Fruit fly (Drosophila melanogaster) whole organism, embryonic: Measurements from ENCODE around the gene CG31637.

ENCODE experiments used
- Abd-B ChIP-seq: fragments of 200-800 bp; sonication (Bioruptor generic); optimal IDR thresholded peaks from 2 replicates; lab custom pipeline; 2018; ENCODE audit warnings: missing biosample characterization, mild to moderate bottlenecking, missing genetic modification characterization, moderate library complexity
- Bdp1 ChIP-seq: fragments of 200-800 bp; sonication (Bioruptor generic); optimal IDR thresholded peaks from 3 replicates; lab custom pipeline; 2016; ENCODE audit warnings: missing biosample characterization, missing genetic modification characterization
- CG10147 ChIP-seq: fragments of 200-800 bp; sonication (Bioruptor generic); optimal IDR thresholded peaks from 2 replicates; lab custom pipeline; 2019; ENCODE audit warnings: missing biosample characterization, mild to moderate bottlenecking, missing genetic modification characterization, moderate library complexity
- CG12155 ChIP-seq: fragments of 200-800 bp; sonication (Bioruptor generic); optimal IDR thresholded peaks from 3 replicates; lab custom pipeline; 2016; ENCODE audit warnings: missing biosample characterization, missing genetic modification characterization
- CG12299 ChIP-seq: fragments of 200-800 bp; sonication (Bioruptor generic); optimal IDR thresholded peaks from 2 replicates; lab custom pipeline; 2018; ENCODE audit warnings: missing biosample characterization, mild to moderate bottlenecking, missing genetic modification characterization
- CG12391 ChIP-seq: fragments of 200-800 bp; sonication (Bioruptor generic); optimal IDR thresholded peaks from 3 replicates; lab custom pipeline; 2018; ENCODE audit warnings: missing biosample characterization, mild to moderate bottlenecking, missing genetic modification characterization, moderate library complexity
- CG14441 ChIP-seq: fragments of 200-800 bp; sonication (Bioruptor generic); IDR thresholded peaks from 2 replicates; pipeline ENCODE4 v1.3.6; 2022; ENCODE audit warnings: missing biosample characterization, missing genetic modification characterization
- CG14710 ChIP-seq: fragments of 200-800 bp; sonication (Bioruptor generic); optimal IDR thresholded peaks from 3 replicates; lab custom pipeline; 2019; ENCODE audit warnings: missing biosample characterization, mild to moderate bottlenecking, missing genetic modification characterization, moderate library complexity
- CG15479 ChIP-seq: fragments of 200-800 bp; sonication (Bioruptor generic); optimal IDR thresholded peaks from 3 replicates; lab custom pipeline; 2019; ENCODE audit warnings: missing biosample characterization, mild to moderate bottlenecking, missing genetic modification characterization, moderate library complexity
- CG15601 ChIP-seq: fragments of 200-800 bp; sonication (Bioruptor generic); optimal IDR thresholded peaks from 3 replicates; lab custom pipeline; 2019; ENCODE audit warnings: missing biosample characterization, mild to moderate bottlenecking, missing genetic modification characterization, moderate library complexity
- CG15696 ChIP-seq: fragments of 200-800 bp; sonication (Bioruptor generic); optimal IDR thresholded peaks from 2 replicates; lab custom pipeline; 2019; ENCODE audit warnings: missing biosample characterization, mild to moderate bottlenecking, missing genetic modification characterization, moderate library complexity
- CG1602 ChIP-seq: fragments of 200-800 bp; sonication (Bioruptor generic); optimal IDR thresholded peaks from 3 replicates; lab custom pipeline; 2016; ENCODE audit warnings: missing biosample characterization, missing genetic modification characterization
- CG17361 ChIP-seq: fragments of 200-800 bp; sonication (Bioruptor generic); IDR thresholded peaks from 3 replicates; pipeline ENCODE4 v1.3.6; 2022; ENCODE audit warnings: missing biosample characterization, missing genetic modification characterization
- CG43689 ChIP-seq: fragments of 200-800 bp; sonication (Bioruptor generic); IDR thresholded peaks from 2 replicates; pipeline ENCODE4 v1.3.6; 2022; ENCODE audit warnings: missing biosample characterization, missing genetic modification characterization
- CG6689 ChIP-seq: fragments of 200-800 bp; sonication (Bioruptor generic); IDR thresholded peaks from 2 replicates; pipeline ENCODE4 v1.3.6; 2022; ENCODE audit warnings: missing biosample characterization, missing genetic modification characterization
- CG7786 ChIP-seq: fragments of 200-800 bp; sonication (Bioruptor generic); optimal IDR thresholded peaks from 2 replicates; lab custom pipeline; 2016; ENCODE audit warnings: missing biosample characterization, missing genetic modification characterization
- CG7839 ChIP-seq: fragments of 200-800 bp; sonication (Bioruptor generic); optimal IDR thresholded peaks from 3 replicates; lab custom pipeline; 2018; ENCODE audit warnings: missing biosample characterization, mild to moderate bottlenecking, missing genetic modification characterization, moderate library complexity
- CG8359 ChIP-seq: fragments of 200-800 bp; sonication (Bioruptor generic); optimal IDR thresholded peaks from 2 replicates; lab custom pipeline; 2017; ENCODE audit warnings: missing biosample characterization, mild to moderate bottlenecking, missing genetic modification characterization, borderline replicate concordance
- CG8388 ChIP-seq: fragments of 200-800 bp; sonication (Bioruptor generic); optimal IDR thresholded peaks from 2 replicates; lab custom pipeline; 2019; ENCODE audit warnings: missing biosample characterization, mild to moderate bottlenecking, missing genetic modification characterization, moderate library complexity
- CG8944 ChIP-seq: fragments of 200-800 bp; sonication (Bioruptor generic); optimal IDR thresholded peaks from 3 replicates; lab custom pipeline; 2016; ENCODE audit warnings: missing biosample characterization, missing genetic modification characterization
- CG9215 ChIP-seq: fragments of 200-800 bp; sonication (Bioruptor generic); IDR thresholded peaks from 2 replicates; pipeline ENCODE4 v1.3.6; 2022; ENCODE audit warnings: missing biosample characterization, missing genetic modification characterization
- CG9797 ChIP-seq: fragments of 200-800 bp; sonication (Bioruptor generic); optimal IDR thresholded peaks from 3 replicates; lab custom pipeline; 2018; ENCODE audit warnings: missing biosample characterization, mild to moderate bottlenecking, missing genetic modification characterization
- CTCF ChIP-seq: fragments of 200-800 bp; sonication (Bioruptor generic); optimal IDR thresholded peaks from 2 replicates; lab custom pipeline; 2017; ENCODE audit warnings: missing biosample characterization, mild to moderate bottlenecking, missing genetic modification characterization, moderate library complexity
- Dbx ChIP-seq: fragments of 200-800 bp; sonication (Bioruptor generic); IDR thresholded peaks from 3 replicates; pipeline ENCODE4 v1.3.6; 2022; ENCODE audit warnings: missing biosample characterization, missing genetic modification characterization
- Fer2 ChIP-seq: fragments of 200-800 bp; sonication (Bioruptor generic); optimal IDR thresholded peaks from 2 replicates; lab custom pipeline; 2018; ENCODE audit warnings: missing biosample characterization, mild to moderate bottlenecking, missing genetic modification characterization, moderate library complexity
- Hr78 ChIP-seq, 2 experiments: fragments of 200-800 bp in 1 of 2; fragments of >200 bp in 1 of 2; sonication (Bioruptor generic) in 1 of 2; optimal IDR thresholded peaks; 2 replicates each; lab custom pipeline; 2017 to 2019; ENCODE audit warnings: missing biosample characterization in 2 of 2, missing genetic modification characterization in 2 of 2, mild to moderate bottlenecking in 1 of 2, moderate library complexity in 1 of 2
- Mad ChIP-seq: fragments of 200-800 bp; sonication (Bioruptor generic); optimal IDR thresholded peaks from 2 replicates; lab custom pipeline; 2016; ENCODE audit warnings: missing biosample characterization, missing genetic modification characterization
- Mes4 ChIP-seq: fragments of 200-800 bp; sonication (Bioruptor generic); optimal IDR thresholded peaks from 2 replicates; lab custom pipeline; 2016; ENCODE audit warnings: missing biosample characterization, missing genetic modification characterization
- NC2β ChIP-seq: fragments of 200-800 bp; sonication (Bioruptor generic); optimal IDR thresholded peaks from 2 replicates; lab custom pipeline; 2016; ENCODE audit warnings: missing biosample characterization, missing genetic modification characterization
- NfI ChIP-seq: fragments of 200-800 bp; sonication (Bioruptor generic); optimal IDR thresholded peaks from 3 replicates; lab custom pipeline; 2018; ENCODE audit warnings: missing biosample characterization, mild to moderate bottlenecking, missing genetic modification characterization, moderate library complexity
- Ravus ChIP-seq: fragments of 200-800 bp; sonication (Bioruptor generic); IDR thresholded peaks from 2 replicates; pipeline ENCODE4 v1.3.6; 2022; ENCODE audit warnings: missing biosample characterization, missing genetic modification characterization
- Spps ChIP-seq: fragments of 200-800 bp; sonication (Bioruptor generic); optimal IDR thresholded peaks from 2 replicates; lab custom pipeline; 2018; ENCODE audit warnings: missing biosample characterization, mild to moderate bottlenecking, missing genetic modification characterization
- YL-1 ChIP-seq: fragments of 200-800 bp; sonication (Bioruptor generic); optimal IDR thresholded peaks from 3 replicates; lab custom pipeline; 2017; ENCODE audit warnings: missing biosample characterization, mild to moderate bottlenecking, missing genetic modification characterization
- ac ChIP-seq: fragments of 200-800 bp; sonication (Bioruptor generic); optimal IDR thresholded peaks from 3 replicates; lab custom pipeline; 2017; ENCODE audit warnings: missing biosample characterization, mild to moderate bottlenecking, missing genetic modification characterization
- bab2 ChIP-seq: fragments of 200-800 bp; sonication (Bioruptor generic); optimal IDR thresholded peaks from 2 replicates; lab custom pipeline; 2016; ENCODE audit warnings: missing biosample characterization, missing genetic modification characterization
- cad ChIP-seq: fragments of >200 bp; optimal IDR thresholded peaks from 2 replicates; lab custom pipeline; 2017; ENCODE audit warnings: missing biosample characterization, missing genetic modification characterization
- fd102C ChIP-seq: fragments of 200-800 bp; sonication (Bioruptor generic); optimal IDR thresholded peaks from 2 replicates; lab custom pipeline; 2018; ENCODE audit warnings: missing biosample characterization, mild to moderate bottlenecking, missing genetic modification characterization, moderate library complexity
- gcm2 ChIP-seq: fragments of 200-800 bp; sonication (Bioruptor generic); optimal IDR thresholded peaks from 2 replicates; lab custom pipeline; 2016; ENCODE audit warnings: missing biosample characterization, missing genetic modification characterization
- gfzf ChIP-seq: fragments of 200-800 bp; sonication (Bioruptor generic); optimal IDR thresholded peaks from 2 replicates; lab custom pipeline; 2016; ENCODE audit warnings: missing biosample characterization, mild to moderate bottlenecking, missing genetic modification characterization, moderate library complexity
- gsb-n ChIP-seq: fragments of 200-800 bp; sonication (Bioruptor generic); optimal IDR thresholded peaks from 3 replicates; lab custom pipeline; 2018; ENCODE audit warnings: missing biosample characterization, mild to moderate bottlenecking, missing genetic modification characterization
- ham ChIP-seq: fragments of 200-800 bp; sonication (Bioruptor generic); IDR thresholded peaks from 2 replicates; pipeline ENCODE4 v1.3.6; 2022; ENCODE audit warnings: missing biosample characterization, missing genetic modification characterization
- mam ChIP-seq: fragments of 200-800 bp; sonication (Bioruptor generic); optimal IDR thresholded peaks from 3 replicates; lab custom pipeline; 2016; ENCODE audit warnings: missing biosample characterization, missing genetic modification characterization
- nerfin-2 ChIP-seq: fragments of 200-800 bp; sonication (Bioruptor generic); IDR thresholded peaks from 2 replicates; pipeline ENCODE4 v1.3.6; 2022; ENCODE audit warnings: missing biosample characterization, missing genetic modification characterization; ENCODE audit not compliant: partially characterized antibody
- pb ChIP-seq: fragments of 200-800 bp; sonication (Bioruptor generic); optimal IDR thresholded peaks from 3 replicates; lab custom pipeline; 2016; ENCODE audit warnings: missing biosample characterization, missing genetic modification characterization
- pho ChIP-seq: fragments of 200-800 bp; sonication (Bioruptor generic); optimal IDR thresholded peaks from 2 replicates; lab custom pipeline; 2016; ENCODE audit warnings: missing biosample characterization, missing genetic modification characterization
- run ChIP-seq: fragments of 200-800 bp; sonication (Bioruptor generic); optimal IDR thresholded peaks from 3 replicates; lab custom pipeline; 2018; ENCODE audit warnings: missing biosample characterization, mild to moderate bottlenecking, missing genetic modification characterization
- seq ChIP-seq: fragments of 200-800 bp; sonication (Bioruptor generic); IDR thresholded peaks from 2 replicates; pipeline ENCODE4 v1.3.6; 2022; ENCODE audit warnings: missing biosample characterization, missing genetic modification characterization
- so ChIP-seq: fragments of 200-800 bp; sonication (Bioruptor generic); IDR thresholded peaks from 3 replicates; pipeline ENCODE4 v1.3.6; 2022; ENCODE audit warnings: missing biosample characterization, missing genetic modification characterization
- tgo ChIP-seq: fragments of 200-800 bp; sonication (Bioruptor generic); IDR thresholded peaks from 3 replicates; pipeline ENCODE4 v1.3.6; 2022; ENCODE audit warnings: missing biosample characterization, missing genetic modification characterization
- wdn ChIP-seq: fragments of 200-800 bp; sonication (Bioruptor generic); IDR thresholded peaks from 2 replicates; pipeline ENCODE4 v1.3.6; 2022; ENCODE audit warnings: missing biosample characterization, missing genetic modification characterization
- z ChIP-seq: fragments of 200-800 bp; sonication (Bioruptor generic); IDR thresholded peaks from 3 replicates; pipeline ENCODE4 v1.3.6; 2022; ENCODE audit warnings: missing biosample characterization, missing genetic modification characterization
- zfh2 ChIP-seq: fragments of 200-800 bp; sonication (Bioruptor generic); optimal IDR thresholded peaks from 2 replicates; lab custom pipeline; 2016; ENCODE audit warnings: missing biosample characterization, missing genetic modification characterization

Gene CG31637

dm6 chr2L:6465497-6465896, 33.0 kb upstream of the CG31637 start, which contains the start of gene Rchy1 (continued):
- TF ChIP-seq gsb-n (tag; lab: Kevin White, UChicago) (no peak), cad (GFP tag; lab: Kevin White, UChicago) (no peak), CG1602 (GFP tag; lab: Kevin White, UChicago) (no peak), CG15479 (GFP tag; lab: Kevin White, UChicago) (no peak), CG8359 (GFP tag; lab: Kevin White, UChicago) (no peak), Mes4 (no peak), YL-1 (no peak), NC2β (no peak), CG12391 (tag; lab: Kevin White, UChicago) (no peak), wdn (GFP tag; lab: Robert Waterston, UW) (no peak), bab2 (GFP tag; lab: Kevin White, UChicago) (no peak), CG8388 (GFP tag; lab: Kevin White, UChicago) (no peak), nerfin-2 (GFP tag; lab: Robert Waterston, UW) (no peak), CG7786 (GFP tag; lab: Kevin White, UChicago) (no peak), fd102C (no peak), gfzf (GFP tag; lab: Kevin White, UChicago) (no peak), tgo (GFP tag; lab: Robert Waterston, UW) (no peak; the same call in 2 of the 3 replicates), CTCF (GFP tag; lab: Kevin White, UChicago) (peak; percentile 36), seq (GFP tag; lab: Robert Waterston, UW) (peak; percentile 17; the same call in 1 of the 2 replicates), Bdp1 (no peak), Mad (GFP tag; lab: Kevin White, UChicago) (no peak), CG9797 (no peak), Ravus (GFP tag; lab: Robert Waterston, UW) (no peak), z (GFP tag; lab: Robert Waterston, UW) (no peak), CG12155 (GFP tag; lab: Kevin White, UChicago) (no peak), CG8944 (GFP tag; lab: Kevin White, UChicago) (no peak), gcm2 (no peak), Abd-B (no peak), pho (GFP tag; lab: Kevin White, UChicago) (no peak), Spps (no peak), run (tag; lab: Kevin White, UChicago) (no peak), CG14441 (GFP tag; lab: Robert Waterston, UW) (0 out of 2 replicates have a peak, but pooled peaks have one; percentile 6), CG17361 (GFP tag; lab: Robert Waterston, UW) (no peak), pb (GFP tag; lab: Kevin White, UChicago) (no peak), CG7839 (no peak), CG10147 (GFP tag; lab: Kevin White, UChicago) (peak; percentile 32), CG15696 (no peak), Fer2 (tag; lab: Kevin White, UChicago) (no peak), NfI (GFP tag; lab: Kevin White, UChicago) (peak; percentile 54), so (GFP tag; lab: Robert Waterston, UW) (peak; percentile 62; the same call in 1 of the 3 replicates), CG43689 (GFP tag; lab: Robert Waterston, UW) (no peak), ac (no peak), CG12299 (peak; percentile 13), Dbx (GFP tag; lab: Robert Waterston, UW) (peak; percentile 36; the same call in 2 of the 3 replicates), CG6689 (no peak), CG15601 (tag; lab: Kevin White, UChicago) (no peak), Hr78 (GFP tag; optimal IDR thresholded peaks at IDR 0.05; lab: Kevin White, UChicago) (no peak), ham (no peak), CG14710 (tag; lab: Kevin White, UChicago) (no peak), zfh2 (no peak), CG9215 (GFP tag; lab: Robert Waterston, UW) (no peak), mam (GFP tag; lab: Kevin White, UChicago) (no peak)
